Fruit fly (Drosophila melanogaster) whole organism, wandering third instar larva: Measurements from ENCODE around the gene sosie.
A peak's percentile ranks its signal among the peaks of the same experiment; 100 is the strongest.

Experiments used
- Abd-B ChIP-seq: fragments of >200 bp; optimal IDR thresholded peaks from 2 replicates; lab custom pipeline; 2017; ENCODE audit warnings: missing biosample characterization, missing genetic modification characterization
- CG32264 ChIP-seq: fragments of 200-800 bp; sonication (Bioruptor generic); optimal IDR thresholded peaks from 2 replicates; lab custom pipeline; 2016; ENCODE audit warnings: missing biosample characterization, missing genetic modification characterization
- CG9705 ChIP-seq: fragments of 200-800 bp; sonication (Bioruptor generic); optimal IDR thresholded peaks from 2 replicates; lab custom pipeline; 2018; ENCODE audit warnings: missing biosample characterization, mild to moderate bottlenecking, missing genetic modification characterization
- CrebA ChIP-seq: fragments of 200-800 bp; sonication (Bioruptor generic); optimal IDR thresholded peaks from 2 replicates; lab custom pipeline; 2016; ENCODE audit warnings: missing biosample characterization, mild to moderate bottlenecking, missing genetic modification characterization, borderline replicate concordance
- Dfd ChIP-seq: fragments of >200 bp; optimal IDR thresholded peaks from 2 replicates; lab custom pipeline; 2017; ENCODE audit warnings: missing biosample characterization, missing genetic modification characterization
- Dif ChIP-seq: fragments of 200-275, 200-300 bp; sonication (Bioruptor generic); optimal IDR thresholded peaks from 2 replicates; lab custom pipeline; 2018; ENCODE audit warnings: missing biosample characterization, missing genetic modification characterization; ENCODE audit not compliant: partially characterized antibody
- GATAd ChIP-seq: sonication (Bioruptor generic); optimal IDR thresholded peaks from 2 replicates; lab custom pipeline; 2016; ENCODE audit warnings: missing biosample characterization, missing genetic modification characterization
- HLH106 ChIP-seq: fragments of 200-800 bp; optimal IDR thresholded peaks from 3 replicates; lab custom pipeline; 2019; ENCODE audit warnings: missing biosample characterization, mild to moderate bottlenecking, missing genetic modification characterization, moderate library complexity
- Hnf4 ChIP-seq: fragments of 200-800 bp; sonication (Bioruptor generic); optimal IDR thresholded peaks from 2 replicates; lab custom pipeline; 2016; ENCODE audit warnings: missing biosample characterization, mild to moderate bottlenecking, missing genetic modification characterization
- Hr78 ChIP-seq: fragments of >200 bp; optimal IDR thresholded peaks from 2 replicates; lab custom pipeline; 2017; ENCODE audit warnings: missing biosample characterization, missing genetic modification characterization
- Hr83 ChIP-seq: fragments of 200-300 bp; sonication (Bioruptor generic); optimal IDR thresholded peaks from 2 replicates; lab custom pipeline; 2016; ENCODE audit warnings: missing biosample characterization, mild to moderate bottlenecking, missing genetic modification characterization, moderate library complexity; ENCODE audit not compliant: poor library complexity, severe bottlenecking
- Mio ChIP-seq: sonication (Bioruptor generic); optimal IDR thresholded peaks from 2 replicates; lab custom pipeline; 2016; ENCODE audit warnings: missing biosample characterization, missing genetic modification characterization
- Myc ChIP-seq: fragments of >200 bp; optimal IDR thresholded peaks from 2 replicates; lab custom pipeline; 2017
- N ChIP-seq: fragments of >200 bp; optimal IDR thresholded peaks from 2 replicates; lab custom pipeline; 2018; ENCODE audit warnings: missing biosample characterization, missing external identifiers, missing genetic modification characterization
- Rel ChIP-seq, 2 experiments: fragments of 200-800 bp; sonication (Bioruptor generic) in 1 of 2; optimal IDR thresholded peaks; 2 replicates in 1 of 2; 3 replicates in 1 of 2; lab custom pipeline; 2016 to 2019; ENCODE audit warnings: mild to moderate bottlenecking in 2 of 2, missing biosample characterization in 2 of 2, missing genetic modification characterization in 2 of 2, moderate library complexity in 1 of 2
- Sp1 ChIP-seq: fragments of 200-800 bp; sonication (Bioruptor generic); optimal IDR thresholded peaks from 3 replicates; lab custom pipeline; 2019; ENCODE audit warnings: missing biosample characterization, mild to moderate bottlenecking, missing genetic modification characterization, moderate library complexity
- Vsx2 ChIP-seq: fragments of 200-300, 225-300 bp; sonication (Bioruptor generic); optimal IDR thresholded peaks from 2 replicates; lab custom pipeline; 2018; ENCODE audit warnings: missing biosample characterization, missing genetic modification characterization; ENCODE audit not compliant: partially characterized antibody
- br ChIP-seq: fragments of 200-800 bp; sonication (Bioruptor generic); optimal IDR thresholded peaks from 2 replicates; lab custom pipeline; 2016; ENCODE audit warnings: missing biosample characterization, missing genetic modification characterization
- dl ChIP-seq, 2 experiments: fragments of 175-275, 200-275 bp in 1 of 2; fragments of 200-275 bp in 1 of 2; sonication (Bioruptor generic); optimal IDR thresholded peaks; lab custom pipeline; 2018; ENCODE audit warnings: mild to moderate bottlenecking in 2 of 2, missing biosample characterization in 2 of 2, missing genetic modification characterization in 2 of 2, moderate library complexity in 2 of 2; ENCODE audit not compliant: partially characterized antibody in 2 of 2, insufficient read depth in 1 of 2
- dsf ChIP-seq: sonication (Bioruptor generic); optimal IDR thresholded peaks from 2 replicates; lab custom pipeline; 2016; ENCODE audit warnings: missing biosample characterization, missing genetic modification characterization, borderline replicate concordance
- foxo ChIP-seq, 2 experiments: fragments of 200-800 bp; sonication (Bioruptor generic); optimal IDR thresholded peaks; 2 replicates in 1 of 2; 3 replicates in 1 of 2; lab custom pipeline; 2016 to 2017; ENCODE audit warnings: missing biosample characterization in 2 of 2, missing genetic modification characterization in 2 of 2
- fru ChIP-seq: fragments of 200-800 bp; sonication (Bioruptor generic); optimal IDR thresholded peaks from 3 replicates; lab custom pipeline; 2016; ENCODE audit warnings: missing biosample characterization, mild to moderate bottlenecking, missing genetic modification characterization
- jim ChIP-seq: fragments of 175-275, 200-325 bp; sonication (Bioruptor generic); optimal IDR thresholded peaks from 2 replicates; lab custom pipeline; 2016; ENCODE audit warnings: missing biosample characterization, mild to moderate bottlenecking, missing genetic modification characterization
- lola ChIP-seq: fragments of >200 bp; optimal IDR thresholded peaks from 2 replicates; lab custom pipeline; 2017; ENCODE audit warnings: missing biosample characterization, missing genetic modification characterization
- pan ChIP-seq: fragments of >200 bp; optimal IDR thresholded peaks from 2 replicates; lab custom pipeline; 2017
- psq ChIP-seq: fragments of 200-800 bp; sonication (Bioruptor generic); optimal IDR thresholded peaks from 3 replicates; lab custom pipeline; 2017; ENCODE audit warnings: missing biosample characterization, mild to moderate bottlenecking, missing genetic modification characterization, moderate library complexity
- sage ChIP-seq: fragments of 200-800 bp; sonication (Bioruptor generic); optimal IDR thresholded peaks from 2 replicates; lab custom pipeline; 2016; ENCODE audit warnings: missing biosample characterization, mild to moderate bottlenecking, missing genetic modification characterization
- sv ChIP-seq: fragments of 200-800 bp; sonication (Bioruptor generic); optimal IDR thresholded peaks from 3 replicates; lab custom pipeline; 2016; ENCODE audit warnings: missing biosample characterization, missing genetic modification characterization
- tai ChIP-seq: sonication (Bioruptor generic); optimal IDR thresholded peaks from 2 replicates; lab custom pipeline; 2016; ENCODE audit warnings: missing biosample characterization, missing genetic modification characterization
- usp ChIP-seq: fragments of >200 bp; optimal IDR thresholded peaks from 2 replicates; lab custom pipeline; 2017; ENCODE audit warnings: missing biosample characterization, missing genetic modification characterization
- woc ChIP-seq: sonication (Bioruptor generic); optimal IDR thresholded peaks from 2 replicates; lab custom pipeline; 2016; ENCODE audit warnings: missing biosample characterization, mild to moderate bottlenecking, missing genetic modification characterization

Gene sosie

dm6 chr3R:24829887-24830351 lies 3.8 kb upstream of the sosie start, which contains the start of the genes Kaz and CG43273 (continued):
- TF ChIP-seq Myc (lab: Kevin White, UChicago) (peak; percentile 99), usp (GFP tag; lab: Kevin White, UChicago) (no peak), Hnf4 (GFP tag; lab: Kevin White, UChicago) (no peak), foxo (GFP tag; optimal IDR thresholded peaks at IDR 0.05; lab: Kevin White, UChicago) (peak in 1 of 2 experiments; percentile 68), dl (GFP tag; optimal IDR thresholded peaks at IDR 0.05; lab: Kevin White, UChicago; ENCODE audit: insufficient read depth in 1 of 2, partially characterized antibody in 2 of 2) (no peak), dsf (GFP tag; lab: Kevin White, UChicago) (no peak), Hr78 (GFP tag; lab: Kevin White, UChicago) (no peak)
- TF ChIP-seq, all 38 proteins: peak for 10

- TF ChIP-seq Myc (lab: Kevin White, UChicago), result no peak
- no peak for TF ChIP-seq Sp1
- TF ChIP-seq Hnf4 (GFP tag; lab: Kevin White, UChicago), result no peak
- TF ChIP-seq Rel (GFP tag; optimal IDR thresholded peaks at IDR 0.05; lab: Kevin White, UChicago), result no peak
- no peak for TF ChIP-seq Rel (tag; optimal IDR thresholded peaks at IDR 0.05; lab: Kevin White, UChicago)
- no peak for TF ChIP-seq sv (GFP tag; lab: Kevin White, UChicago)
These were observed 7.3 kb downstream of the sosie start, which contains the start of gene CG33658 for dm6 chr3R:24841063-24841462. Gene CG33658, minus strand, starts transcription at chr3R:24841163.

dm6 chr3R:24841635-24842034 lies 7.9 kb downstream of the sosie start, which contains the start of gene Esp:
Gene Esp, plus strand, starts transcription at chr3R:24841935.
- TF ChIP-seq lola (no peak), dsf (GFP tag; lab: Kevin White, UChicago) (no peak), Vsx2 (GFP tag; lab: Kevin White, UChicago) (no peak), Rel (GFP tag; optimal IDR thresholded peaks at IDR 0.05; lab: Kevin White, UChicago) (no peak), Rel (tag; optimal IDR thresholded peaks at IDR 0.05; lab: Kevin White, UChicago) (no peak), foxo (GFP tag; optimal IDR thresholded peaks at IDR 0.05; lab: Kevin White, UChicago) (no peak), GATAd (no peak), CG9705 (GFP tag; lab: Kevin White, UChicago) (no peak), jim (GFP tag; lab: Kevin White, UChicago) (no peak), br (GFP tag; lab: Kevin White, UChicago) (no peak), Dfd (GFP tag; lab: Kevin White, UChicago) (no peak), sv (GFP tag; lab: Kevin White, UChicago) (no peak), HLH106 (tag; lab: Kevin White, UChicago) (no peak), N (GFP tag; lab: Kevin White, UChicago) (no peak), tai (GFP tag; lab: Kevin White, UChicago) (no peak), sage (no peak), woc (GFP tag; lab: Kevin White, UChicago) (no peak)

- TF ChIP-seq CG32264 (GFP tag; lab: Kevin White, UChicago) (no peak), GATAd (no peak), Dif (GFP tag; lab: Kevin White, UChicago) (no peak), CrebA (GFP tag; lab: Kevin White, UChicago) (no peak), pan (lab: Kevin White, UChicago) (no peak), br (GFP tag; lab: Kevin White, UChicago) (no peak), Hnf4 (GFP tag; lab: Kevin White, UChicago) (no peak), usp (GFP tag; lab: Kevin White, UChicago) (no peak), foxo (GFP tag; optimal IDR thresholded peaks at IDR 0.05; lab: Kevin White, UChicago) (no peak), Abd-B (GFP tag; lab: Kevin White, UChicago) (no peak), fru (no peak), woc (GFP tag; lab: Kevin White, UChicago) (no peak), lola (no peak), Hr78 (GFP tag; lab: Kevin White, UChicago) (no peak), Hr83 (GFP tag; lab: Kevin White, UChicago) (no peak), dl (GFP tag; optimal IDR thresholded peaks at IDR 0.05; lab: Kevin White, UChicago; ENCODE audit: insufficient read depth in 1 of 2, partially characterized antibody in 2 of 2) (no peak), CG9705 (GFP tag; lab: Kevin White, UChicago) (no peak), psq (GFP tag; lab: Kevin White, UChicago) (no peak), N (GFP tag; lab: Kevin White, UChicago) (no peak), Mio (GFP tag; lab: Kevin White, UChicago) (no peak)
These were observed 11.4 kb downstream of the sosie start for dm6 chr3R:24845148-24845547.
